Worm (Caenorhabditis elegans): ENCODE results near the gene mtm-9.

Gene mtm-9

DNA sequence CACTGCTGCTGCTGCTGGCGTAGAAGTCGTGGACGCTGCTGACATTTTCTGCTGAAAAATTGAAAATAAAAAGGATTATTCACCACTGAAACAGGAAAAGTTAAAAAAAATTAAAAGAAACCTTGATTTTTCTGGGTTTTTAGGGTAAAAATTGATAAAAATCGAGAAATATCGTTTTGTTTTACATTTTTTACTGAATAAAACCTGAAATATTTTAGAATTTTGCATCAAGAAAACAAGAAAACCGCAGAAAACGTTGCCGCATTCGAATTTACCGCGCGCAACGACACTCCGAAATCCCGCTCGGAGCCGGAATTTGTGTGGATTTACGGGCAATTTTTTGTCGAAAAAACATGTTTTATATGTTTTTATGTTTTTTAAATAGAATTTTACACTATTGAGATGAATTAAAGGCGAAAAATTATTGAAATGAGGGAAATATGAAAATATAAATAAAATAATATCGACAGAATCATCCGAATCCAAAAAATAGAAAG is 16.1 kb downstream of the mtm-9 start, which contains the start of gene chk-1 (continued):
- TF ChIP-seq ama-1 (optimal IDR thresholded peaks at IDR 0.05) = no peak
- TF ChIP-seq nhr-76 (tag; optimal IDR thresholded peaks at IDR 0.05) = no peak
- peak; percentile 60 for TF ChIP-seq nhr-19 (GFP tag; conservative IDR thresholded peaks at IDR 0.05)
- peak; percentile 66 to 83 for TF ChIP-seq lsy-2 (tag; optimal IDR thresholded peaks at IDR 0.05)
- TF ChIP-seq mdl-1 (tag; optimal IDR thresholded peaks at IDR 0.05) = peak in 1 of 2 experiments; percentile 60
- no peak for TF ChIP-seq pax-3 (tag; optimal IDR thresholded peaks at IDR 0.05)
- no peak for TF ChIP-seq nhr-11 (tag; optimal IDR thresholded peaks at IDR 0.05)
- TF ChIP-seq unc-86 (tag; optimal IDR thresholded peaks at IDR 0.05) = peak; percentile 26
- TF ChIP-seq ets-5 (GFP tag; IDR thresholded peaks at IDR 0.05) = no peak
- TF ChIP-seq tbx-2 (tag; optimal IDR thresholded peaks at IDR 0.05) = peak; percentile 60
- TF ChIP-seq nhr-77 (tag; optimal IDR thresholded peaks at IDR 0.05) = peak; percentile 22
- peak; percentile 25 for TF ChIP-seq isw-1 (GFP tag; IDR thresholded peaks at IDR 0.05)
- TF ChIP-seq hlh-4 (tag; optimal IDR thresholded peaks at IDR 0.05) = no peak
- TF ChIP-seq fkh-10 (GFP tag; optimal IDR thresholded peaks at IDR 0.05) = peak; percentile 12
- TF ChIP-seq elt-2 (tag; optimal IDR thresholded peaks at IDR 0.05) = no peak
- peak; percentile 69 for TF ChIP-seq nhr-20 (tag; optimal IDR thresholded peaks at IDR 0.05)
- peak; percentile 77 for TF ChIP-seq nhr-71 (tag; optimal IDR thresholded peaks at IDR 0.05)
- TF ChIP-seq C34B4.2 (tag; optimal IDR thresholded peaks at IDR 0.05) = no peak
- TF ChIP-seq nhr-237 (tag; optimal IDR thresholded peaks at IDR 0.05) = no peak
- peak; percentile 13 for TF ChIP-seq mef-2 (tag; optimal IDR thresholded peaks at IDR 0.05)
- TF ChIP-seq lin-35 (GFP tag; optimal IDR thresholded peaks at IDR 0.05) = peak; percentile 91 to 96
- TF ChIP-seq zag-1 (tag; optimal IDR thresholded peaks at IDR 0.05) = no peak
- peak; percentile 4 for TF ChIP-seq aly-2 (tag; optimal IDR thresholded peaks at IDR 0.05)
- no peak for TF ChIP-seq ceh-88 (GFP tag; IDR thresholded peaks at IDR 0.05)
- no peak for TF ChIP-seq hlh-17 (GFP tag; optimal IDR thresholded peaks at IDR 0.05; ENCODE audit: borderline replicate concordance)
- TF ChIP-seq elt-3 (tag; optimal IDR thresholded peaks at IDR 0.05) = peak in 3 of 6 experiments; percentile 15 to 70 (median 28)
- peak; percentile 43 for TF ChIP-seq F16B12.6 (tag; optimal IDR thresholded peaks at IDR 0.05)
- TF ChIP-seq rnt-1 (tag; optimal IDR thresholded peaks at IDR 0.05) = peak; percentile 82
- no peak for TF ChIP-seq unc-30 (tag; optimal IDR thresholded peaks at IDR 0.05)
- peak; percentile 76 for TF ChIP-seq snu-23 (GFP tag; optimal IDR thresholded peaks at IDR 0.05)
- peak; percentile 77 for TF ChIP-seq nhr-85 (tag)
- TF ChIP-seq unc-130 (tag; optimal IDR thresholded peaks at IDR 0.05) = peak; percentile 47
- no peak for TF ChIP-seq nhr-84 (tag; optimal IDR thresholded peaks at IDR 0.05)
- peak in 1 of 2 experiments; percentile 29 for TF ChIP-seq ztf-11 (tag; optimal IDR thresholded peaks at IDR 0.05)
- TF ChIP-seq C16A3.4 (tag; optimal IDR thresholded peaks at IDR 0.05) = peak; percentile 67
- no peak for TF ChIP-seq C04F5.9 (tag; optimal IDR thresholded peaks at IDR 0.05)
- TF ChIP-seq fkh-8 (tag; optimal IDR thresholded peaks at IDR 0.05) = peak; percentile 69
- no peak for TF ChIP-seq ceh-90 (tag; optimal IDR thresholded peaks at IDR 0.05)
- no peak for TF ChIP-seq ces-1 (GFP tag; optimal IDR thresholded peaks at IDR 0.05)
- peak; percentile 87 for TF ChIP-seq mep-1 (tag; optimal IDR thresholded peaks at IDR 0.05)
- peak; percentile 48 for TF ChIP-seq nhr-90 (tag; optimal IDR thresholded peaks at IDR 0.05; ENCODE audit: poor library complexity)
- TF ChIP-seq nhr-28 (tag; optimal IDR thresholded peaks at IDR 0.05) = no peak
- TF ChIP-seq unc-62 (GFP tag; optimal IDR thresholded peaks at IDR 0.05) = no peak
- no peak for TF ChIP-seq fkh-4 (tag; optimal IDR thresholded peaks at IDR 0.05; ENCODE audit: borderline replicate concordance)
- TF ChIP-seq lin-39 (tag; optimal IDR thresholded peaks at IDR 0.05) = peak; percentile 40
- no peak for TF ChIP-seq aha-1 (tag; optimal IDR thresholded peaks at IDR 0.05)
- peak; percentile 72 for TF ChIP-seq lin-15B (tag; optimal IDR thresholded peaks at IDR 0.05)
- peak; percentile 76 for TF ChIP-seq nhr-47 (tag; optimal IDR thresholded peaks at IDR 0.05)
- TF ChIP-seq tlp-1 (tag; optimal IDR thresholded peaks at IDR 0.05) = no peak
- TF ChIP-seq dpl-1 (GFP tag; optimal IDR thresholded peaks at IDR 0.05) = peak; percentile 92 to 96 (median 94)
- TF ChIP-seq unc-98 (GFP tag; IDR thresholded peaks at IDR 0.05) = no peak
- no peak for TF ChIP-seq efl-3 (GFP tag; optimal IDR thresholded peaks at IDR 0.05)
- peak; percentile 67 for TF ChIP-seq xbp-1 (tag; optimal IDR thresholded peaks at IDR 0.05)
- TF ChIP-seq ceh-8 (GFP tag; optimal IDR thresholded peaks at IDR 0.05) = peak; percentile 16
